Worm (Caenorhabditis elegans) whole organism, L4 larva: Measurements from ENCODE around the gene eelo-2.
A peak's percentile ranks its signal among the peaks of the same experiment; 100 is the strongest.

Experiments used
- D1046.2 ChIP-seq: fragments of 200-800 bp; sonication (Bioruptor generic); IDR thresholded peaks from 2 replicates; pipeline ENCODE4 v1.3.6; 2022; ENCODE audit warnings: missing genetic modification characterization, missing compliant biosample characterization
- F49E8.2 ChIP-seq: sonication (generic microtip); optimal IDR thresholded peaks from 2 replicates; lab custom pipeline; 2016; ENCODE audit warnings: missing compliant biosample characterization, mild to moderate bottlenecking, missing genetic modification characterization, borderline replicate concordance
- T26A8.4 ChIP-seq: fragments of 200-800 bp; sonication (Bioruptor generic); IDR thresholded peaks from 2 replicates; pipeline ENCODE4 v1.3.6; 2022; ENCODE audit warnings: missing genetic modification characterization, missing compliant biosample characterization
- Y105C5A.15 ChIP-seq: fragments of 200-800 bp; sonication (Bioruptor generic); IDR thresholded peaks from 2 replicates; pipeline ENCODE4 v1.3.6; 2022; ENCODE audit warnings: missing genetic modification characterization, missing compliant biosample characterization
- Y5F2A.4 ChIP-seq: fragments of 200-800 bp; sonication (Bioruptor generic); optimal IDR thresholded peaks from 2 replicates; lab custom pipeline; 2018; ENCODE audit warnings: mild to moderate bottlenecking, missing genetic modification characterization, missing compliant biosample characterization
- Y75B8A.6 ChIP-seq: fragments of 200-800 bp; sonication (Bioruptor generic); IDR thresholded peaks from 2 replicates; pipeline ENCODE4 v1.3.6; 2022; ENCODE audit warnings: missing genetic modification reagents, missing genetic modification characterization, missing compliant biosample characterization
- aha-1 ChIP-seq: fragments of 150-350 bp; peaks from one replicate; lab custom pipeline; 2014; ENCODE audit warnings: missing biosample characterization, missing genetic modification characterization
- ama-1 ChIP-seq: fragments of 150-350 bp; optimal IDR thresholded peaks from 2 replicates; lab custom pipeline; 2014; ENCODE audit warnings: inconsistent platforms, mixed read lengths
- arid-1 ChIP-seq: fragments of 200-800 bp; sonication (Bioruptor generic); conservative IDR thresholded peaks from 2 replicates; pipeline ENCODE4 v1.3.6; 2022; ENCODE audit warnings: missing genetic modification reagents, missing genetic modification characterization, missing compliant biosample characterization
- attf-4 ChIP-seq: sonication (generic microtip); optimal IDR thresholded peaks from 3 replicates; lab custom pipeline; 2017; ENCODE audit warnings: missing biosample characterization, missing genetic modification characterization
- ceh-32 ChIP-seq: sonication (generic microtip); optimal IDR thresholded peaks from 2 replicates; lab custom pipeline; 2016; ENCODE audit warnings: mild to moderate bottlenecking, missing genetic modification characterization, missing compliant biosample characterization; ENCODE audit not compliant: poor library complexity
- cey-2 ChIP-seq: sonication (generic microtip); optimal IDR thresholded peaks from 3 replicates; lab custom pipeline; 2017; ENCODE audit warnings: missing genetic modification characterization, mild to moderate bottlenecking, missing compliant biosample characterization, antibody characterized with exemption, borderline replicate concordance; ENCODE audit not compliant: insufficient read depth
- ctbp-1 ChIP-seq: fragments of 200-800 bp; sonication (Bioruptor generic); IDR thresholded peaks from 2 replicates; pipeline ENCODE4 v1.3.6; 2022; ENCODE audit warnings: missing genetic modification reagents, missing genetic modification characterization, missing compliant biosample characterization
- daf-16 ChIP-seq, 3 experiments: sonication (generic microtip); optimal IDR thresholded peaks; 2 replicates each; lab custom pipeline; 2016 to 2017; ENCODE audit warnings: missing genetic modification characterization in 3 of 3, missing genetic modification reagents in 3 of 3, mild to moderate bottlenecking in 2 of 3, missing compliant biosample characterization in 2 of 3, missing biosample characterization in 1 of 3, moderate library complexity in 1 of 3
- daf-19 ChIP-seq: fragments of 200-800 bp; sonication (Bioruptor generic); conservative IDR thresholded peaks from 2 replicates; pipeline ENCODE4 v1.3.6; 2022; ENCODE audit warnings: missing genetic modification characterization, missing compliant biosample characterization
- dmd-8 ChIP-seq: fragments of 200-800 bp; sonication (Bioruptor generic); IDR thresholded peaks from 2 replicates; pipeline ENCODE4 v1.3.6; 2022; ENCODE audit warnings: missing genetic modification characterization, missing compliant biosample characterization
- dpl-1 ChIP-seq: fragments of 150-350 bp; optimal IDR thresholded peaks from 2 replicates; lab custom pipeline; 2014; ENCODE audit warnings: missing biosample characterization, missing genetic modification reagents, missing genetic modification characterization
- duxl-1 ChIP-seq: sonication (generic microtip); optimal IDR thresholded peaks from 2 replicates; lab custom pipeline; 2016; ENCODE audit warnings: mild to moderate bottlenecking, missing genetic modification characterization, moderate library complexity, missing compliant biosample characterization; ENCODE audit not compliant: poor library complexity
- dve-1 ChIP-seq: sonication (generic microtip); optimal IDR thresholded peaks from 2 replicates; lab custom pipeline; 2017; ENCODE audit warnings: antibody characterized with exemption, mild to moderate bottlenecking, missing genetic modification characterization, missing compliant biosample characterization; ENCODE audit not compliant: insufficient read depth
- egl-43 ChIP-seq: fragments of 200-800 bp; sonication (Bioruptor generic); IDR thresholded peaks from 2 replicates; pipeline ENCODE4 v1.3.6; 2022; ENCODE audit warnings: missing genetic modification reagents, missing genetic modification characterization, missing compliant biosample characterization
- lim-7 ChIP-seq: fragments of 200-800 bp; sonication (Bioruptor generic); IDR thresholded peaks from 2 replicates; pipeline ENCODE4 v1.3.6; 2022; ENCODE audit warnings: missing genetic modification characterization, missing compliant biosample characterization
- lin-13 ChIP-seq: fragments of 150-350 bp; optimal IDR thresholded peaks from 2 replicates; lab custom pipeline; 2014; ENCODE audit warnings: missing biosample characterization, missing genetic modification reagents, missing genetic modification characterization
- lin-38 ChIP-seq: fragments of 200-800 bp; sonication (Bioruptor generic); IDR thresholded peaks from 2 replicates; pipeline ENCODE4 v1.3.6; 2022; ENCODE audit warnings: missing genetic modification reagents, missing genetic modification characterization, missing compliant biosample characterization
- mdt-29 ChIP-seq: fragments of 200-800 bp; sonication (Bioruptor generic); IDR thresholded peaks from 2 replicates; pipeline ENCODE4 v1.3.6; 2022; ENCODE audit warnings: missing genetic modification reagents, missing genetic modification characterization, missing compliant biosample characterization
- mep-1 ChIP-seq: fragments of 150-350 bp; sonication (generic microtip); optimal IDR thresholded peaks from 3 replicates; lab custom pipeline; 2014; ENCODE audit warnings: missing biosample characterization, missing genetic modification characterization
- mxl-2 ChIP-seq: fragments of 200-800 bp; sonication (Bioruptor generic); conservative IDR thresholded peaks from 2 replicates; pipeline ENCODE4 v1.3.6; 2022; ENCODE audit warnings: missing genetic modification reagents, missing genetic modification characterization, missing compliant biosample characterization
- nhr-11 ChIP-seq: fragments of 150-350 bp; optimal IDR thresholded peaks from 2 replicates; lab custom pipeline; 2014; ENCODE audit warnings: missing biosample characterization, missing genetic modification characterization
- nhr-237 ChIP-seq: sonication (generic microtip); optimal IDR thresholded peaks from 2 replicates; lab custom pipeline; 2017; ENCODE audit warnings: missing biosample characterization, missing genetic modification characterization
- nhr-25 ChIP-seq: sonication (generic microtip); optimal IDR thresholded peaks from 2 replicates; lab custom pipeline; 2017; ENCODE audit warnings: missing genetic modification characterization, mild to moderate bottlenecking, missing compliant biosample characterization, antibody characterized with exemption, moderate library complexity, borderline replicate concordance; ENCODE audit not compliant: insufficient read depth
- nhr-28 ChIP-seq: fragments of 150-350 bp; optimal IDR thresholded peaks from 2 replicates; lab custom pipeline; 2014; ENCODE audit warnings: missing biosample characterization, missing genetic modification characterization
- nhr-48 ChIP-seq: sonication (generic microtip); optimal IDR thresholded peaks from 2 replicates; lab custom pipeline; 2016; ENCODE audit warnings: mild to moderate bottlenecking, missing genetic modification characterization, missing compliant biosample characterization
- nhr-6 ChIP-seq: fragments of 150-350 bp; optimal IDR thresholded peaks from 2 replicates; lab custom pipeline; 2014; ENCODE audit warnings: missing biosample characterization, missing genetic modification characterization
- nhr-77 ChIP-seq: fragments of 150-350 bp; optimal IDR thresholded peaks from 2 replicates; lab custom pipeline; 2014; ENCODE audit warnings: missing biosample characterization, missing genetic modification characterization
- php-3 ChIP-seq: fragments of 200-800 bp; sonication (Bioruptor generic); IDR thresholded peaks from 2 replicates; pipeline ENCODE4 v1.3.6; 2022; ENCODE audit warnings: missing genetic modification reagents, missing genetic modification characterization, missing compliant biosample characterization
- saeg-2 ChIP-seq: fragments of 200-800 bp; sonication (Bioruptor generic); IDR thresholded peaks from 2 replicates; pipeline ENCODE4 v1.3.6; 2022; ENCODE audit warnings: missing genetic modification reagents, missing genetic modification characterization, missing compliant biosample characterization
- snpc-1.2 ChIP-seq: fragments of 200-800 bp; sonication (Bioruptor generic); IDR thresholded peaks from 2 replicates; pipeline ENCODE4 v1.3.6; 2022; ENCODE audit warnings: missing genetic modification reagents, missing genetic modification characterization, missing compliant biosample characterization
- unc-39 ChIP-seq: sonication (generic microtip); optimal IDR thresholded peaks from 2 replicates; lab custom pipeline; 2017; ENCODE audit warnings: missing biosample characterization, missing genetic modification characterization
- unc-62 ChIP-seq, 3 experiments: fragments of 150-350 bp in 1 of 3; sonication (generic microtip); optimal IDR thresholded peaks in 2 of 3; peaks in 1 of 3; 1 replicate in 1 of 3; 2 replicates in 2 of 3; lab custom pipeline; 2014 to 2017; ENCODE audit warnings: missing biosample characterization in 3 of 3, missing genetic modification characterization in 3 of 3, missing genetic modification reagents in 3 of 3, missing genotype in 1 of 3
- vab-7 ChIP-seq: fragments of 200-800 bp; sonication (Bioruptor generic); IDR thresholded peaks from 2 replicates; pipeline ENCODE4 v1.3.6; 2022; ENCODE audit warnings: missing genetic modification reagents, missing genetic modification characterization, missing compliant biosample characterization
- zfp-3 ChIP-seq: fragments of 200-800 bp; sonication (Bioruptor generic); conservative IDR thresholded peaks from 2 replicates; pipeline ENCODE4 v1.3.6; 2022; ENCODE audit warnings: missing genetic modification reagents, missing genetic modification characterization, missing compliant biosample characterization
- zip-11 ChIP-seq: fragments of 200-800 bp; sonication (Bioruptor generic); IDR thresholded peaks from 2 replicates; pipeline ENCODE4 v1.3.6; 2022; ENCODE audit warnings: missing genetic modification characterization, missing compliant biosample characterization

The eelo-2 gene

ce11 chrIV:17278363-17278762 is 28.4 kb downstream of the eelo-2 start (continued):
- TF ChIP-seq ceh-32 (tag; lab: Kevin White, UChicago) (peak; percentile 32), dpl-1 (GFP tag; lab: Kevin White, UChicago) (peak; percentile 82), zip-11 (0 out of 2 replicates have a peak, but pooled peaks have one; percentile 24), ctbp-1 (peak; percentile 88)

- TF ChIP-seq lin-13 (GFP tag; lab: Kevin White, UChicago): no peak
- peak; percentile 58; the same call in 1 of the 2 replicates for TF ChIP-seq arid-1 (GFP tag; lab: Robert Waterston, UW)
- no peak for TF ChIP-seq nhr-11 (tag; lab: Kevin White, UChicago)
- no peak for TF ChIP-seq zip-11
- TF ChIP-seq unc-39 (tag; lab: Kevin White, UChicago): no peak
- TF ChIP-seq dmd-8 (GFP tag; lab: Robert Waterston, UW): no peak
- peak; percentile 33; the same call in 1 of the 2 replicates for TF ChIP-seq Y75B8A.6 (GFP tag; lab: Robert Waterston, UW)
- 0 out of 2 replicates have a peak, but pooled peaks have one; percentile 70 for TF ChIP-seq snpc-1.2 (GFP tag; lab: Robert Waterston, UW)
- peak; percentile 67; the same call in 1 of the 2 replicates for TF ChIP-seq vab-7
- TF ChIP-seq daf-19 (GFP tag; lab: Robert Waterston, UW): peak; percentile 54; the same call in 1 of the 2 replicates
- TF ChIP-seq nhr-48 (tag; lab: Kevin White, UChicago): no peak
- TF ChIP-seq lim-7 (GFP tag; lab: Robert Waterston, UW): peak; percentile 74
- no peak for TF ChIP-seq php-3 (GFP tag; lab: Robert Waterston, UW)
- peak; percentile 3; the same call in 1 of the 2 replicates for TF ChIP-seq egl-43 (GFP tag; lab: Robert Waterston, UW)
- TF ChIP-seq cey-2 (tag; lab: Kevin White, UChicago): no peak
- TF ChIP-seq daf-16 (GFP tag; optimal IDR thresholded peaks at IDR 0.05; lab: Kevin White, UChicago): peak in 1 of 2 experiments; percentile 2
- no peak for TF ChIP-seq daf-16 (tag; optimal IDR thresholded peaks at IDR 0.05; lab: Kevin White, UChicago)
- TF ChIP-seq aha-1 (tag; lab: Kevin White, UChicago): peak; percentile 96
- TF ChIP-seq mdt-29 (GFP tag; lab: Robert Waterston, UW): 0 out of 2 replicates have a peak, but pooled peaks have one; percentile 35
- peak; percentile 4 for TF ChIP-seq duxl-1 (tag; lab: Kevin White, UChicago)
- no peak for TF ChIP-seq nhr-25 (tag; lab: Kevin White, UChicago)
- TF ChIP-seq mxl-2 (GFP tag; lab: Robert Waterston, UW): 0 out of 2 replicates have a peak, but pooled peaks have one; percentile 2
- TF ChIP-seq Y105C5A.15 (GFP tag; lab: Robert Waterston, UW): no peak
- TF ChIP-seq attf-4: no peak
- TF ChIP-seq nhr-28 (tag; lab: Kevin White, UChicago): no peak
- TF ChIP-seq nhr-237 (tag; lab: Kevin White, UChicago): no peak
- peak in 1 of 2 experiments; percentile 23 for TF ChIP-seq unc-62 (GFP tag; optimal IDR thresholded peaks at IDR 0.05 in 1 of 2; lab: Kevin White, UChicago)
- no peak for TF ChIP-seq unc-62 (tag; optimal IDR thresholded peaks at IDR 0.05; lab: Kevin White, UChicago)
- peak; percentile 82 for TF ChIP-seq ama-1 (lab: Kevin White, UChicago)
- TF ChIP-seq nhr-77 (tag; lab: Kevin White, UChicago): no peak
- TF ChIP-seq dve-1: no peak
Observed at ce11 chrIV:17278861-17279591, 29.1 kb downstream of the eelo-2 start, which contains the start of gene hsp-1. hsp-1 (plus strand) TSS chrIV:17278959.

- TF ChIP-seq nhr-25 (tag; lab: Kevin White, UChicago) (no peak), F49E8.2 (tag; lab: Kevin White, UChicago) (peak; percentile 37), saeg-2 (GFP tag; lab: Robert Waterston, UW) (0 out of 2 replicates have a peak, but pooled peaks have one; percentile 32), T26A8.4 (GFP tag; lab: Robert Waterston, UW) (peak; percentile 24; the same call in 1 of the 2 replicates), D1046.2 (no peak; the same call in 1 of the 2 replicates), nhr-6 (tag; lab: Kevin White, UChicago) (no peak), mep-1 (tag; lab: Kevin White, UChicago) (peak; percentile 14), egl-43 (GFP tag; lab: Robert Waterston, UW) (0 out of 2 replicates have a peak, but pooled peaks have one; percentile 50), lin-38 (GFP tag; lab: Robert Waterston, UW) (peak; percentile 27; the same call in 1 of the 2 replicates), Y5F2A.4 (GFP tag; lab: Kevin White, UChicago) (no peak), mdt-29 (GFP tag; lab: Robert Waterston, UW) (0 out of 2 replicates have a peak, but pooled peaks have one; percentile 7), lin-13 (GFP tag; lab: Kevin White, UChicago) (peak; percentile 17), zfp-3 (peak; percentile 59; the same call in 1 of the 2 replicates)
Observed at ce11 chrIV:17279592-17280440, 29.9 kb downstream of the eelo-2 start.
